Worm (Caenorhabditis elegans) whole organism, midembryonic: ENCODE data around the gene K06B9.6.

Experiments
- cog-1 ChIP-seq: sonication (generic microtip); optimal IDR thresholded peaks from 2 replicates; lab custom pipeline; 2016; ENCODE audit warnings: missing genetic modification characterization, missing compliant biosample characterization
- klf-2 ChIP-seq: fragments of 200-800 bp; sonication (Bioruptor generic); conservative IDR thresholded peaks from 2 replicates; pipeline ENCODE4 v1.3.6; 2022; ENCODE audit warnings: missing genetic modification reagents, missing genetic modification characterization, missing compliant biosample characterization
- ztf-23 ChIP-seq: fragments of 200-800 bp; sonication (Bioruptor generic); IDR thresholded peaks from 2 replicates; pipeline ENCODE4 v1.3.6; 2022; ENCODE audit warnings: missing genetic modification reagents, missing genetic modification characterization, missing compliant biosample characterization

- no peak for TF ChIP-seq cog-1
- no peak for TF ChIP-seq klf-2 (GFP tag; lab: Robert Waterston, UW)
- 0 out of 2 replicates have a peak, but pooled peaks have one; percentile 11 for TF ChIP-seq ztf-23 (GFP tag; lab: Robert Waterston, UW)
Observed at ce11 chrIV:4171531-4172163, 25.0 kb downstream of the K06B9.6 start, which contains the start of the genes K08D10.13 and rnp-2.
